Worm (Caenorhabditis elegans) whole organism, young adult: Measurements from ENCODE around the gene C07H4.1.

Experiments used
- B0019.2 ChIP-seq: fragments of 200-800 bp; sonication (Bioruptor generic); conservative IDR thresholded peaks from 2 replicates; pipeline ENCODE4 v1.3.6; 2022; ENCODE audit warnings: missing genetic modification reagents, missing genetic modification characterization, missing compliant biosample characterization
- D2030.7 ChIP-seq: fragments of 200-800 bp; sonication (Bioruptor generic); IDR thresholded peaks from 2 replicates; pipeline ENCODE4 v1.3.6; 2022; ENCODE audit warnings: missing genetic modification reagents, missing genetic modification characterization, missing compliant biosample characterization
- F39B2.1 ChIP-seq: fragments of 200-800 bp; sonication (Bioruptor generic); IDR thresholded peaks from 2 replicates; pipeline ENCODE4 v1.3.6; 2022; ENCODE audit warnings: missing genetic modification reagents, missing genetic modification characterization, missing compliant biosample characterization
- F57A8.1 ChIP-seq: fragments of 200-800 bp; sonication (Bioruptor generic); optimal IDR thresholded peaks from 2 replicates; lab custom pipeline; 2018; ENCODE audit warnings: mild to moderate bottlenecking, missing genetic modification characterization, moderate library complexity, missing compliant biosample characterization
- K12H6.12 ChIP-seq: fragments of 200-800 bp; sonication (Bioruptor generic); optimal IDR thresholded peaks from 2 replicates; lab custom pipeline; 2018; ENCODE audit warnings: mild to moderate bottlenecking, missing genetic modification characterization, missing compliant biosample characterization
- T26A5.8 ChIP-seq: sonication (generic microtip); optimal IDR thresholded peaks from 2 replicates; lab custom pipeline; 2016; ENCODE audit warnings: missing genetic modification characterization, missing compliant biosample characterization
- Y56A3A.18 ChIP-seq: fragments of 200-800 bp; sonication (Bioruptor generic); IDR thresholded peaks from 2 replicates; pipeline ENCODE4 v1.3.6; 2022; ENCODE audit warnings: missing genetic modification reagents, missing genetic modification characterization, missing compliant biosample characterization
- Y95B8A.8 ChIP-seq: fragments of 200-800 bp; sonication (Bioruptor generic); IDR thresholded peaks from 2 replicates; pipeline ENCODE4 v1.3.6; 2022; ENCODE audit warnings: missing genetic modification reagents, missing genetic modification characterization, missing compliant biosample characterization
- ZK185.1 ChIP-seq: sonication (generic microtip); optimal IDR thresholded peaks from 2 replicates; lab custom pipeline; 2016; ENCODE audit warnings: mild to moderate bottlenecking, missing genetic modification characterization, missing compliant biosample characterization; ENCODE audit not compliant: poor library complexity, severe bottlenecking
- atf-7 ChIP-seq: sonication (generic microtip); optimal IDR thresholded peaks from 2 replicates; lab custom pipeline; 2017; ENCODE audit warnings: mild to moderate bottlenecking, missing genetic modification characterization, missing compliant biosample characterization
- athp-1 ChIP-seq: sonication (generic microtip); optimal IDR thresholded peaks from 2 replicates; lab custom pipeline; 2017; ENCODE audit warnings: mild to moderate bottlenecking, missing genetic modification characterization, missing compliant biosample characterization
- bed-2 ChIP-seq: fragments of 200-800 bp; sonication (Bioruptor generic); IDR thresholded peaks from 2 replicates; pipeline ENCODE4 v1.3.6; 2022; ENCODE audit warnings: missing genetic modification reagents, missing genetic modification characterization, missing compliant biosample characterization
- cebp-1 ChIP-seq, 2 experiments: fragments of 200-800 bp in 1 of 2; sonication (Bioruptor generic) in 1 of 2; sonication (generic microtip) in 1 of 2; IDR thresholded peaks in 1 of 2; optimal IDR thresholded peaks in 1 of 2; 2 replicates each; pipeline versions ENCODE4 v1.3.6 to Lab custom; 2017 to 2022; ENCODE audit warnings: missing compliant biosample characterization in 2 of 2, missing genetic modification characterization in 2 of 2, mild to moderate bottlenecking in 1 of 2, missing genetic modification reagents in 1 of 2, moderate library complexity in 1 of 2
- ceh-58 ChIP-seq: fragments of 200-800 bp; sonication (Bioruptor generic); IDR thresholded peaks from 2 replicates; pipeline ENCODE4 v1.3.6; 2022; ENCODE audit warnings: missing genetic modification characterization, missing compliant biosample characterization
- chd-7 ChIP-seq: sonication (generic microtip); optimal IDR thresholded peaks from 2 replicates; lab custom pipeline; 2016; ENCODE audit warnings: mild to moderate bottlenecking, missing genetic modification characterization, moderate library complexity, missing compliant biosample characterization
- die-1 ChIP-seq: sonication (generic microtip); optimal IDR thresholded peaks from 2 replicates; lab custom pipeline; 2016; ENCODE audit warnings: missing genotype, mild to moderate bottlenecking, missing genetic modification characterization, missing compliant biosample characterization
- dox-1 ChIP-seq: fragments of 200-800 bp; sonication (Bioruptor generic); IDR thresholded peaks from 2 replicates; pipeline ENCODE4 v1.3.6; 2022; ENCODE audit warnings: missing genetic modification reagents, missing genetic modification characterization, missing compliant biosample characterization
- ets-4 ChIP-seq: fragments of 200-800 bp; sonication (Bioruptor generic); optimal IDR thresholded peaks from 2 replicates; lab custom pipeline; 2018; ENCODE audit warnings: mild to moderate bottlenecking, missing genetic modification characterization, missing compliant biosample characterization
- hmg-20 ChIP-seq: fragments of 200-800 bp; sonication (Bioruptor generic); IDR thresholded peaks from 2 replicates; pipeline ENCODE4 v1.3.6; 2022; ENCODE audit warnings: missing genetic modification reagents, missing genetic modification characterization, missing compliant biosample characterization
- hsf-1 ChIP-seq: fragments of 200-800 bp; sonication (Bioruptor generic); IDR thresholded peaks from 2 replicates; pipeline ENCODE4 v1.3.6; 2022; ENCODE audit warnings: missing genetic modification reagents, missing genetic modification characterization, missing compliant biosample characterization
- lag-1 ChIP-seq: fragments of 200-800 bp; sonication (Bioruptor generic); IDR thresholded peaks from 2 replicates; pipeline ENCODE4 v1.3.6; 2022; ENCODE audit warnings: missing genetic modification reagents, missing genetic modification characterization, missing compliant biosample characterization
- lin-40 ChIP-seq: sonication (generic microtip); optimal IDR thresholded peaks from 2 replicates; lab custom pipeline; 2016; ENCODE audit warnings: missing genetic modification characterization, mild to moderate bottlenecking, missing compliant biosample characterization, missing genotype, missing genetic modification reagents
- lir-1 ChIP-seq: fragments of 200-800 bp; sonication (Bioruptor generic); conservative IDR thresholded peaks from 2 replicates; pipeline ENCODE4 v1.3.6; 2022; ENCODE audit warnings: missing genetic modification reagents, missing genetic modification characterization, missing compliant biosample characterization
- lsl-1 ChIP-seq: fragments of 200-800 bp; sonication (Bioruptor generic); optimal IDR thresholded peaks from 2 replicates; lab custom pipeline; 2018; ENCODE audit warnings: mild to moderate bottlenecking, missing genetic modification characterization, moderate library complexity, missing compliant biosample characterization
- mes-4 ChIP-seq: sonication (generic microtip); optimal IDR thresholded peaks from 2 replicates; lab custom pipeline; 2016; ENCODE audit warnings: missing genotype, missing genetic modification characterization, missing compliant biosample characterization
- mxl-1 ChIP-seq: sonication (generic microtip); optimal IDR thresholded peaks from 2 replicates; lab custom pipeline; 2016; ENCODE audit warnings: missing genetic modification characterization, missing compliant biosample characterization
- nfyb-1 ChIP-seq: fragments of 200-800 bp; sonication (Bioruptor generic); IDR thresholded peaks from 2 replicates; pipeline ENCODE4 v1.3.6; 2022; ENCODE audit warnings: missing genetic modification reagents, missing genetic modification characterization, missing compliant biosample characterization
- nhr-120 ChIP-seq: fragments of 200-800 bp; sonication (Bioruptor generic); IDR thresholded peaks from 2 replicates; pipeline ENCODE4 v1.3.6; 2022; ENCODE audit warnings: missing genetic modification characterization, missing compliant biosample characterization
- nhr-27 ChIP-seq: fragments of 200-800 bp; sonication (Bioruptor generic); optimal IDR thresholded peaks from 2 replicates; lab custom pipeline; 2018; ENCODE audit warnings: mild to moderate bottlenecking, missing genetic modification characterization, moderate library complexity, missing compliant biosample characterization
- nhr-80 ChIP-seq: sonication (generic microtip); optimal IDR thresholded peaks from 2 replicates; lab custom pipeline; 2016; ENCODE audit warnings: missing genetic modification characterization, missing compliant biosample characterization
- pha-4 ChIP-seq: fragments of 150-350 bp; sonication (generic microtip); optimal IDR thresholded peaks from 2 replicates; lab custom pipeline; 2014; ENCODE audit warnings: missing biosample characterization, missing genetic modification reagents, missing genetic modification characterization
- rpc-1 ChIP-seq, 2 experiments: fragments of 150-350 bp in 1 of 2; sonication (generic microtip) in 1 of 2; optimal IDR thresholded peaks; 2 replicates each; lab custom pipeline; 2014 to 2018; ENCODE audit warnings: missing biosample characterization in 1 of 2, missing genetic modification characterization in 1 of 2, missing genetic modification reagents in 1 of 2, missing genotype in 1 of 2
- snpc-1.3 ChIP-seq: sonication (generic microtip); optimal IDR thresholded peaks from 2 replicates; lab custom pipeline; 2017; ENCODE audit warnings: missing genetic modification characterization, mild to moderate bottlenecking, missing compliant biosample characterization, antibody characterized with exemption, moderate library complexity, missing genotype, missing genetic modification reagents; ENCODE audit not compliant: insufficient read depth
- sptf-2 ChIP-seq: fragments of 200-800 bp; sonication (Bioruptor generic); optimal IDR thresholded peaks from 2 replicates; lab custom pipeline; 2018; ENCODE audit warnings: mild to moderate bottlenecking, missing genetic modification characterization, missing compliant biosample characterization
- tbp1 ChIP-seq: fragments of 200-800 bp; sonication (Bioruptor generic); optimal IDR thresholded peaks from 2 replicates; lab custom pipeline; 2018; ENCODE audit warnings: mild to moderate bottlenecking, missing genetic modification characterization, missing compliant biosample characterization
- ztf-18 ChIP-seq: sonication (generic microtip); optimal IDR thresholded peaks from 2 replicates; lab custom pipeline; 2016; ENCODE audit warnings: missing genotype, mild to moderate bottlenecking, missing genetic modification characterization, missing compliant biosample characterization
- ztf-25 ChIP-seq: fragments of 200-800 bp; sonication (Bioruptor generic); IDR thresholded peaks from 2 replicates; pipeline ENCODE4 v1.3.6; 2022; ENCODE audit warnings: missing genetic modification reagents, missing genetic modification characterization, missing compliant biosample characterization

The C07H4.1 gene

ce11 chrII:9116404-9116803 lies 22.9 kb upstream of the C07H4.1 start:
- TF ChIP-seq dox-1 (GFP tag; lab: Robert Waterston, UW), result peak; percentile 16; the same call in 1 of the 2 replicates
- TF ChIP-seq pha-4 (tag; lab: Kevin White, UChicago), result no peak
- TF ChIP-seq lin-40 (tag; lab: Kevin White, UChicago), result no peak
- TF ChIP-seq ets-4, result peak; percentile 33
- TF ChIP-seq K12H6.12 (tag; lab: Kevin White, UChicago), result no peak
- TF ChIP-seq Y56A3A.18 (GFP tag; lab: Robert Waterston, UW), result no peak
- TF ChIP-seq die-1 (tag; lab: Kevin White, UChicago), result no peak
- no peak for TF ChIP-seq atf-7 (tag; lab: Kevin White, UChicago)
- TF ChIP-seq nfyb-1 (GFP tag; lab: Robert Waterston, UW), result no peak
- TF ChIP-seq hsf-1 (GFP tag; lab: Robert Waterston, UW), result no peak
- TF ChIP-seq nhr-120 (GFP tag; lab: Robert Waterston, UW), result no peak
- TF ChIP-seq nhr-80, result peak; percentile 84
- TF ChIP-seq F57A8.1, result no peak
- no peak for TF ChIP-seq F39B2.1 (GFP tag; lab: Robert Waterston, UW)
- TF ChIP-seq lsl-1 (GFP tag; lab: Kevin White, UChicago), result no peak
- TF ChIP-seq T26A5.8 (tag; lab: Kevin White, UChicago), result no peak
- TF ChIP-seq ceh-58 (GFP tag; lab: Robert Waterston, UW), result no peak
- no peak for TF ChIP-seq D2030.7 (GFP tag; lab: Robert Waterston, UW)
- TF ChIP-seq snpc-1.3 (tag; lab: Kevin White, UChicago), result no peak
- TF ChIP-seq tbp1 (GFP tag; lab: Kevin White, UChicago), result no peak
- no peak for TF ChIP-seq ztf-18
- TF ChIP-seq lag-1 (GFP tag; lab: Robert Waterston, UW), result no peak

- TF ChIP-seq mxl-1 (tag; lab: Kevin White, UChicago), result no peak
- TF ChIP-seq Y95B8A.8 (GFP tag; lab: Robert Waterston, UW), result no peak
- TF ChIP-seq chd-7 (tag; lab: Kevin White, UChicago), result no peak
- no peak for TF ChIP-seq mes-4 (tag; lab: Kevin White, UChicago)
- no peak for TF ChIP-seq dox-1 (GFP tag; lab: Robert Waterston, UW)
- no peak for TF ChIP-seq rpc-1 (optimal IDR thresholded peaks at IDR 0.05; lab: Kevin White, UChicago)
- no peak for TF ChIP-seq rpc-1 (tag; optimal IDR thresholded peaks at IDR 0.05; lab: Kevin White, UChicago)
- TF ChIP-seq Y56A3A.18 (GFP tag; lab: Robert Waterston, UW), result no peak
- no peak for TF ChIP-seq ZK185.1 (tag; lab: Kevin White, UChicago)
- TF ChIP-seq nhr-27 (tag; lab: Kevin White, UChicago), result no peak
- no peak for TF ChIP-seq sptf-2 (GFP tag; lab: Kevin White, UChicago)
- no peak for TF ChIP-seq ztf-25 (GFP tag; lab: Robert Waterston, UW)
- TF ChIP-seq lir-1 (GFP tag; lab: Robert Waterston, UW), result no peak
- no peak for TF ChIP-seq hmg-20
- no peak for TF ChIP-seq athp-1 (tag; lab: Kevin White, UChicago)
- TF ChIP-seq bed-2 (GFP tag; lab: Robert Waterston, UW), result no peak
- TF ChIP-seq B0019.2 (GFP tag; lab: Robert Waterston, UW), result no peak
Measured at ce11 chrII:9115644-9116043, 22.2 kb upstream of the C07H4.1 start.

ce11 chrII:9114972-9115371 lies 21.5 kb upstream of the C07H4.1 start:
- TF ChIP-seq sptf-2 (GFP tag; lab: Kevin White, UChicago), result no peak
- no peak for TF ChIP-seq cebp-1 (GFP tag; IDR thresholded peaks at IDR 0.05; lab: Robert Waterston, UW)
- peak; percentile 68 for TF ChIP-seq cebp-1 (tag; optimal IDR thresholded peaks at IDR 0.05; lab: Kevin White, UChicago)
